Fruit fly (Drosophila melanogaster) whole organism, larva: ENCODE measurements around the gene rdx.

Source experiments
- noc ChIP-seq: fragments of 200-800 bp; sonication (Bioruptor generic); optimal IDR thresholded peaks from 3 replicates; lab custom pipeline; 2019; ENCODE audit warnings: missing biosample characterization, mild to moderate bottlenecking, missing genetic modification characterization, moderate library complexity

The rdx gene

dm6 chr3R:14058531-14059431 is 26.9 kb upstream of the rdx start:
- TF ChIP-seq noc: peak; percentile 48

- TF ChIP-seq noc: no peak
These were observed 25.4 kb upstream of the rdx start for dm6 chr3R:14057132-14057855.

dm6 chr3R:14056320-14057053 is 24.6 kb upstream of the rdx start, which contains the start of gene foxo:
Gene foxo, plus strand, starts transcription at chr3R:14056945.
- peak; percentile 94 for TF ChIP-seq noc

dm6 chr3R:14055944-14056319 is 24.1 kb upstream of the rdx start:
- no peak for TF ChIP-seq noc

dm6 chr3R:14054103-14054502 is 22.2 kb upstream of the rdx start:
- no peak for TF ChIP-seq noc

- TF ChIP-seq noc: peak; percentile 98
These were observed 21.4 kb upstream of the rdx start for dm6 chr3R:14053037-14053808.

dm6 chr3R:14052182-14053036 is 20.6 kb upstream of the rdx start:
- TF ChIP-seq noc: peak; percentile 84

- peak; percentile 74 for TF ChIP-seq noc
These were observed 19.6 kb upstream of the rdx start for dm6 chr3R:14051391-14051852.

dm6 chr3R:14050556-14051170 is 18.8 kb upstream of the rdx start:
- no peak for TF ChIP-seq noc

dm6 chr3R:14048702-14049142 is 16.9 kb upstream of the rdx start:
- TF ChIP-seq noc: peak; percentile 91

dm6 chr3R:14044361-14044860 is 12.6 kb upstream of the rdx start:
- no peak for TF ChIP-seq noc

- TF ChIP-seq noc: no peak
These were observed 9.8 kb upstream of the rdx start for dm6 chr3R:14041647-14042046.

dm6 chr3R:14041036-14041435 is 9.2 kb upstream of the rdx start:
- TF ChIP-seq noc: no peak

dm6 chr3R:14037330-14037729 is 5.5 kb upstream of the rdx start:
- TF ChIP-seq noc: no peak
